Worm (Caenorhabditis elegans): Measurements from ENCODE around the gene fbxc-42.

ce11 chrII:953052-953451 lies 38.3 kb upstream of the fbxc-42 start:
- TF ChIP-seq flt-1 (GFP tag; IDR thresholded peaks at IDR 0.05) (peak; percentile 61; the same call in 1 of the 2 replicates), tab-1 (GFP tag; IDR thresholded peaks at IDR 0.05) (no peak), ztf-23 (GFP tag; IDR thresholded peaks at IDR 0.05) (no peak), klf-2 (GFP tag; conservative IDR thresholded peaks at IDR 0.05) (no peak), ref-1 (GFP tag; conservative IDR thresholded peaks at IDR 0.05) (no peak), med-1 (GFP tag; optimal IDR thresholded peaks at IDR 0.05; ENCODE audit: insufficient read depth) (no peak), T22C8.4 (GFP tag; IDR thresholded peaks at IDR 0.05) (no peak), ztf-29 (GFP tag; IDR thresholded peaks at IDR 0.05) (0 out of 2 replicates have a peak, but pooled peaks have one; percentile 18), cog-1 (tag; optimal IDR thresholded peaks at IDR 0.05) (no peak)

Measured in whole organism, midembryonic.